Fruit fly (Drosophila melanogaster): ENCODE data around the gene NELF-B.

DNA sequence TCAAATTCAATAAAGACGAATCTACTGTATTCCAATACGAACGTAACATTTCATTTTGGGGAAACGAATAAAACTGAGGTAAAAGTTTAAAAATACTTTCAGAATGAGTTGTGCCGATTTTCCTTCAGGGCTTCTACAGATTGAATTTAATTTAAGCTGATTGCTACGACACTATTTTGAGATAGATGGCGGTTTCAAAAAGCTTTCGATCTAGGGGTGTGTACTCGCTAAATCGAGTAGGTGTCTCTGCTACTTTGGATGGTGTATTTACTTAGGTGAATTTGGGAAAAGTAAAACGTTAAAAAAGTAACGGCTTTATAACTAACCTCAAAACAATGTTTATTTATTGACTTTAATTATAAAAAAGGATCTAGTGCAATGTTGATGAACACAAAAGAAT lies 49.3 kb downstream of the NELF-B start:
- TF ChIP-seq Met (GFP tag; optimal IDR thresholded peaks at IDR 0.05) = no peak
- TF ChIP-seq CG11762 (GFP tag; optimal IDR thresholded peaks at IDR 0.05; ENCODE audit: insufficient read depth) = no peak

Data from whole organism, prepupa.